Worm (Caenorhabditis elegans) whole organism, early embryonic: ENCODE results near the gene C16D2.1.

ENCODE experiments used
- ama-1 ChIP-seq: fragments of 150-350 bp; optimal IDR thresholded peaks from 2 replicates; lab custom pipeline; 2014
- scrt-1 ChIP-seq: fragments of 200-800 bp; sonication (Bioruptor generic); IDR thresholded peaks from 2 replicates; pipeline ENCODE4 v1.3.6; 2022; ENCODE audit warnings: missing genetic modification characterization, missing compliant biosample characterization
- tbx-11 ChIP-seq: fragments of 200-800 bp; sonication (Bioruptor generic); IDR thresholded peaks from 2 replicates; pipeline ENCODE4 v1.3.6; 2022; ENCODE audit warnings: missing genetic modification characterization, missing compliant biosample characterization
- tra-4 ChIP-seq: sonication (generic microtip); optimal IDR thresholded peaks from 2 replicates; lab custom pipeline; 2017; ENCODE audit warnings: missing genetic modification characterization, missing compliant biosample characterization

DNA sequence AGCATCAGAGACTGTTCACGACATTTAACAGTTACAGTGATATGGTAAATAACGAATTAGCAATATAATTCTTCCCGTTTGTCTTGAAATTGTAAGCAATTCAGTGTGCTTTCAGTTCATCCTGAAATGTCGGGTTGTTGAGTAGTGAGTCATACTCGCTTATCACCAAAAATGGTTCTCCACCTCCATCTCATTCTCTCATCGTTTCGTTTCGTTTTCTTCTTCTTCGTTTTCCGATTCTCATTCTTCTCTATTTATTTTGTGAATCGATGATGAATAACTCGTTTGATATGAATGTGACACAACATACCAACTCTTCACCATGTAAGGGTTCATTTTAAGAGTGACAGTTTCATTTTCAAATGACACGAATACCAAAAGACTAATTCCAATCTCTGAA, 15.1 kb upstream of the C16D2.1 start:
- TF ChIP-seq tra-4 (tag; lab: Kevin White, UChicago) = no peak
- no peak for TF ChIP-seq tbx-11 (GFP tag; lab: Robert Waterston, UW)
- TF ChIP-seq scrt-1 (GFP tag; lab: Robert Waterston, UW) = no peak
- TF ChIP-seq ama-1 (lab: Kevin White, UChicago) = no peak
